Worm (Caenorhabditis elegans) whole organism, mixed stage, embryonic: ENCODE data around the gene ccd-5.

Experiments used
- mep-1 ChIP-seq: fragments of 150-350 bp; optimal IDR thresholded peaks from 2 replicates; lab custom pipeline; 2017; ENCODE audit warnings: missing biosample characterization, missing genetic modification reagents, missing genetic modification characterization, inconsistent platforms
- nhr-12 ChIP-seq: fragments of 150-350 bp; optimal IDR thresholded peaks from 2 replicates; lab custom pipeline; 2014; ENCODE audit warnings: missing biosample characterization, missing genetic modification characterization
- nhr-76 ChIP-seq: sonication (generic microtip); optimal IDR thresholded peaks from 2 replicates; lab custom pipeline; 2017; ENCODE audit warnings: missing biosample characterization, missing genetic modification characterization
- sem-2 ChIP-seq: fragments of 200-800 bp; sonication (Bioruptor generic); optimal IDR thresholded peaks from 2 replicates; lab custom pipeline; 2018; ENCODE audit warnings: mild to moderate bottlenecking, missing genetic modification characterization, missing compliant biosample characterization
- unc-39 ChIP-seq: fragments of 150-350 bp; optimal IDR thresholded peaks from 2 replicates; lab custom pipeline; 2014; ENCODE audit warnings: missing biosample characterization, missing genetic modification characterization

ce11 chrX:2607522-2608278 lies 35.2 kb upstream of the ccd-5 start, which contains the start of gene T03G6.1:
- TF ChIP-seq nhr-12 (tag; lab: Kevin White, UChicago), result no peak
- no peak for TF ChIP-seq nhr-76 (tag; lab: Kevin White, UChicago)
- TF ChIP-seq sem-2 (GFP tag; lab: Kevin White, UChicago), result no peak
- TF ChIP-seq unc-39 (tag; lab: Kevin White, UChicago), result no peak
- no peak for TF ChIP-seq mep-1 (tag; lab: Kevin White, UChicago)
